Worm (Caenorhabditis elegans): ENCODE measurements around the gene wrk-1.

The wrk-1 gene

ce11 chrX:8406815-8407214, 14.4 kb upstream of the wrk-1 start:
- no peak for TF ChIP-seq med-1 (GFP tag; optimal IDR thresholded peaks at IDR 0.05; ENCODE audit: insufficient read depth)
- TF ChIP-seq flt-1 (GFP tag; IDR thresholded peaks at IDR 0.05): no peak
- no peak for TF ChIP-seq ztf-29 (GFP tag; IDR thresholded peaks at IDR 0.05)
- no peak for TF ChIP-seq tab-1 (GFP tag; IDR thresholded peaks at IDR 0.05)
- TF ChIP-seq ref-1 (GFP tag; conservative IDR thresholded peaks at IDR 0.05): no peak
- no peak for TF ChIP-seq ztf-23 (GFP tag; IDR thresholded peaks at IDR 0.05)
- TF ChIP-seq cog-1 (tag; optimal IDR thresholded peaks at IDR 0.05): no peak
- no peak for TF ChIP-seq klf-2 (GFP tag; conservative IDR thresholded peaks at IDR 0.05)
- TF ChIP-seq T22C8.4 (GFP tag; IDR thresholded peaks at IDR 0.05): no peak

ce11 chrX:8404308-8405085, 12.1 kb upstream of the wrk-1 start:
- TF ChIP-seq cog-1 (tag; optimal IDR thresholded peaks at IDR 0.05) (peak; percentile 97), ztf-23 (GFP tag; IDR thresholded peaks at IDR 0.05) (peak; percentile 98), tab-1 (GFP tag; IDR thresholded peaks at IDR 0.05) (peak; percentile 99), ref-1 (GFP tag; conservative IDR thresholded peaks at IDR 0.05) (peak; percentile 98), klf-2 (GFP tag; conservative IDR thresholded peaks at IDR 0.05) (peak; percentile 95), med-1 (GFP tag; optimal IDR thresholded peaks at IDR 0.05; ENCODE audit: insufficient read depth) (peak; percentile 82), flt-1 (GFP tag; IDR thresholded peaks at IDR 0.05) (peak; percentile 98), T22C8.4 (GFP tag; IDR thresholded peaks at IDR 0.05) (peak; percentile 96), ztf-29 (GFP tag; IDR thresholded peaks at IDR 0.05) (peak; percentile 99)

- TF ChIP-seq cog-1 (tag; optimal IDR thresholded peaks at IDR 0.05): no peak
- no peak for TF ChIP-seq ztf-29 (GFP tag; IDR thresholded peaks at IDR 0.05)
- TF ChIP-seq med-1 (GFP tag; optimal IDR thresholded peaks at IDR 0.05; ENCODE audit: insufficient read depth): no peak
- TF ChIP-seq T22C8.4 (GFP tag; IDR thresholded peaks at IDR 0.05): no peak
- TF ChIP-seq flt-1 (GFP tag; IDR thresholded peaks at IDR 0.05): no peak
- TF ChIP-seq tab-1 (GFP tag; IDR thresholded peaks at IDR 0.05): no peak
- no peak for TF ChIP-seq ref-1 (GFP tag; conservative IDR thresholded peaks at IDR 0.05)
These were observed 1.9 kb upstream of the wrk-1 start for ce11 chrX:8394279-8394678.

ce11 chrX:8391505-8391904, 884 bp downstream of the wrk-1 start:
- TF ChIP-seq tab-1 (GFP tag; IDR thresholded peaks at IDR 0.05) (no peak), ref-1 (GFP tag; conservative IDR thresholded peaks at IDR 0.05) (no peak), klf-2 (GFP tag; conservative IDR thresholded peaks at IDR 0.05) (no peak), ztf-29 (GFP tag; IDR thresholded peaks at IDR 0.05) (no peak), cog-1 (tag; optimal IDR thresholded peaks at IDR 0.05) (no peak), flt-1 (GFP tag; IDR thresholded peaks at IDR 0.05) (no peak), med-1 (GFP tag; optimal IDR thresholded peaks at IDR 0.05; ENCODE audit: insufficient read depth) (no peak), ztf-23 (GFP tag; IDR thresholded peaks at IDR 0.05) (no peak), T22C8.4 (GFP tag; IDR thresholded peaks at IDR 0.05) (no peak)

ce11 chrX:8390508-8390907, 1.9 kb downstream of the wrk-1 start:
- TF ChIP-seq tab-1 (GFP tag; IDR thresholded peaks at IDR 0.05): no peak
- TF ChIP-seq ztf-29 (GFP tag; IDR thresholded peaks at IDR 0.05): no peak
- no peak for TF ChIP-seq T22C8.4 (GFP tag; IDR thresholded peaks at IDR 0.05)
- no peak for TF ChIP-seq med-1 (GFP tag; optimal IDR thresholded peaks at IDR 0.05; ENCODE audit: insufficient read depth)
- no peak for TF ChIP-seq flt-1 (GFP tag; IDR thresholded peaks at IDR 0.05)
- TF ChIP-seq ref-1 (GFP tag; conservative IDR thresholded peaks at IDR 0.05): no peak
- TF ChIP-seq cog-1 (tag; optimal IDR thresholded peaks at IDR 0.05): no peak
- no peak for TF ChIP-seq klf-2 (GFP tag; conservative IDR thresholded peaks at IDR 0.05)
- TF ChIP-seq ztf-23 (GFP tag; IDR thresholded peaks at IDR 0.05): no peak

ce11 chrX:8386068-8386851, 6.1 kb downstream of the wrk-1 start:
- TF ChIP-seq ztf-23 (GFP tag; IDR thresholded peaks at IDR 0.05) (peak; percentile 89), cog-1 (tag; optimal IDR thresholded peaks at IDR 0.05) (peak; percentile 55), klf-2 (GFP tag; conservative IDR thresholded peaks at IDR 0.05) (peak; percentile 78), T22C8.4 (GFP tag; IDR thresholded peaks at IDR 0.05) (peak; percentile 86), med-1 (GFP tag; optimal IDR thresholded peaks at IDR 0.05; ENCODE audit: insufficient read depth) (peak; percentile 45), ztf-29 (GFP tag; IDR thresholded peaks at IDR 0.05) (peak; percentile 85), tab-1 (GFP tag; IDR thresholded peaks at IDR 0.05) (peak; percentile 89), flt-1 (GFP tag; IDR thresholded peaks at IDR 0.05) (peak; percentile 92), ref-1 (GFP tag; conservative IDR thresholded peaks at IDR 0.05) (peak; percentile 79)

ce11 chrX:8384642-8385181, 7.7 kb downstream of the wrk-1 start, which contains the start of gene F41D9.2:
Gene F41D9.2 (minus strand): TSS chrX:8384945.
- TF ChIP-seq ztf-29 (GFP tag; IDR thresholded peaks at IDR 0.05): no peak
- TF ChIP-seq med-1 (GFP tag; optimal IDR thresholded peaks at IDR 0.05; ENCODE audit: insufficient read depth): no peak
- no peak for TF ChIP-seq ztf-23 (GFP tag; IDR thresholded peaks at IDR 0.05)
- TF ChIP-seq cog-1 (tag; optimal IDR thresholded peaks at IDR 0.05): no peak
- no peak for TF ChIP-seq klf-2 (GFP tag; conservative IDR thresholded peaks at IDR 0.05)
- no peak for TF ChIP-seq ref-1 (GFP tag; conservative IDR thresholded peaks at IDR 0.05)
- TF ChIP-seq tab-1 (GFP tag; IDR thresholded peaks at IDR 0.05): no peak
- no peak for TF ChIP-seq T22C8.4 (GFP tag; IDR thresholded peaks at IDR 0.05)
- no peak for TF ChIP-seq flt-1 (GFP tag; IDR thresholded peaks at IDR 0.05)

- TF ChIP-seq ref-1 (GFP tag; conservative IDR thresholded peaks at IDR 0.05) (no peak), klf-2 (GFP tag; conservative IDR thresholded peaks at IDR 0.05) (no peak), ztf-23 (GFP tag; IDR thresholded peaks at IDR 0.05) (0 out of 2 replicates have a peak, but pooled peaks have one; percentile 50), ztf-29 (GFP tag; IDR thresholded peaks at IDR 0.05) (no peak; the same call in 1 of the 2 replicates), tab-1 (GFP tag; IDR thresholded peaks at IDR 0.05) (no peak), flt-1 (GFP tag; IDR thresholded peaks at IDR 0.05) (no peak; the same call in 1 of the 2 replicates)
These were observed 10.7 kb downstream of the wrk-1 start for ce11 chrX:8381651-8382050.
